Worm (Caenorhabditis elegans): ENCODE results near the gene nas-3.
"Not testable (repeated sequence)": the region's sequence is repeated elsewhere in the genome, so short reads cannot be mapped to it uniquely, and the experiment has no call there.

Gene nas-3

ce11 chrV:9477863-9478262 is at the start of gene nas-3:
Gene nas-3, plus strand, starts transcription at chrV:9478163.
- no peak for TF ChIP-seq snpc-4 (tag; optimal IDR thresholded peaks at IDR 0.05)
- TF ChIP-seq unc-62 (GFP tag; optimal IDR thresholded peaks at IDR 0.05) = no peak
- TF ChIP-seq lin-13 (GFP tag; optimal IDR thresholded peaks at IDR 0.05) = no peak
- TF ChIP-seq unc-39 (tag; optimal IDR thresholded peaks at IDR 0.05) = no peak
- TF ChIP-seq dmd-4 (tag; optimal IDR thresholded peaks at IDR 0.05) = no peak
- TF ChIP-seq nhr-77 (tag; optimal IDR thresholded peaks at IDR 0.05) = no peak
- no peak for TF ChIP-seq mbf-1 (tag; optimal IDR thresholded peaks at IDR 0.05)
- TF ChIP-seq skn-1 (tag; optimal IDR thresholded peaks at IDR 0.05) = no peak
- no peak for TF ChIP-seq peb-1 (tag; optimal IDR thresholded peaks at IDR 0.05)
- TF ChIP-seq ama-1 (optimal IDR thresholded peaks at IDR 0.05) = no peak
- no peak for TF ChIP-seq ZK546.5 (tag; optimal IDR thresholded peaks at IDR 0.05)
- TF ChIP-seq blmp-1 (tag; optimal IDR thresholded peaks at IDR 0.05; ENCODE audit: insufficient read depth) = no peak
- no peak for TF ChIP-seq ceh-82 (tag; optimal IDR thresholded peaks at IDR 0.05)
- TF ChIP-seq Y55F3AM.14 (GFP tag; optimal IDR thresholded peaks at IDR 0.05) = no peak
- TF ChIP-seq elt-3 (tag; optimal IDR thresholded peaks at IDR 0.05) = no peak
- TF ChIP-seq F13H6.1 (tag; optimal IDR thresholded peaks at IDR 0.05) = no peak

ce11 chrV:9439315-9440002 is 38.5 kb upstream of the nas-3 start, which contains the start of gene Y54B9A.1:
Gene Y54B9A.1, minus strand, starts transcription at chrV:9439549.
- TF ChIP-seq ZK546.5, ceh-82, nhr-11 (tag; optimal IDR thresholded peaks at IDR 0.05): not testable (repeated sequence)

ce11 chrV:9440003-9440319 is 38.0 kb upstream of the nas-3 start:
- TF ChIP-seq zag-1 (tag; optimal IDR thresholded peaks at IDR 0.05) (no peak), lin-11 (tag; optimal IDR thresholded peaks at IDR 0.05) (no peak), snpc-4 (tag; optimal IDR thresholded peaks at IDR 0.05) (peak; percentile 7)

- TF ChIP-seq crh-2 (tag; optimal IDR thresholded peaks at IDR 0.05) (no peak), Y55F3AM.14 (GFP tag; optimal IDR thresholded peaks at IDR 0.05) (no peak), skn-1 (tag; optimal IDR thresholded peaks at IDR 0.05) (no peak), unc-62 (GFP tag; optimal IDR thresholded peaks at IDR 0.05) (no peak), ztf-1 (GFP tag; conservative IDR thresholded peaks at IDR 0.05) (no peak), mbf-1 (tag; optimal IDR thresholded peaks at IDR 0.05) (no peak), unc-55 (GFP tag; optimal IDR thresholded peaks at IDR 0.05) (no peak), nhr-23 (tag; optimal IDR thresholded peaks at IDR 0.05) (no peak), elt-1 (tag; optimal IDR thresholded peaks at IDR 0.05) (no peak), alr-1 (tag; optimal IDR thresholded peaks at IDR 0.05) (no peak), sma-3 (GFP tag; optimal IDR thresholded peaks at IDR 0.05) (no peak), blmp-1 (tag; optimal IDR thresholded peaks at IDR 0.05; ENCODE audit: insufficient read depth) (no peak), nhr-129 (tag; optimal IDR thresholded peaks at IDR 0.05) (no peak)
These were observed 36.9 kb upstream of the nas-3 start for ce11 chrV:9441046-9441445.

ce11 chrV:9442471-9442870 is 35.5 kb upstream of the nas-3 start:
- TF ChIP-seq C34F6.9 (tag; optimal IDR thresholded peaks at IDR 0.05) (no peak), nhr-129 (tag; optimal IDR thresholded peaks at IDR 0.05) (peak; percentile 7), sma-9 (GFP tag; optimal IDR thresholded peaks at IDR 0.05) (peak; percentile 38), sma-9 (tag; optimal IDR thresholded peaks at IDR 0.05) (no peak), sma-3 (GFP tag; optimal IDR thresholded peaks at IDR 0.05) (no peak), unc-55 (GFP tag; optimal IDR thresholded peaks at IDR 0.05) (peak; percentile 26), F13H6.1 (tag; optimal IDR thresholded peaks at IDR 0.05) (peak; percentile 10)

- TF ChIP-seq egl-27 (tag; optimal IDR thresholded peaks at IDR 0.05) = no peak
- TF ChIP-seq crh-2 (tag; optimal IDR thresholded peaks at IDR 0.05) = peak; percentile 49
- peak; percentile 8 for TF ChIP-seq skn-1 (tag; optimal IDR thresholded peaks at IDR 0.05)
- no peak for TF ChIP-seq Y55F3AM.14 (GFP tag; optimal IDR thresholded peaks at IDR 0.05)
- TF ChIP-seq mab-5 (tag; optimal IDR thresholded peaks at IDR 0.05) = no peak
- no peak for TF ChIP-seq sem-4 (tag; optimal IDR thresholded peaks at IDR 0.05)
- TF ChIP-seq ama-1 (optimal IDR thresholded peaks at IDR 0.05) = no peak
- no peak for TF ChIP-seq blmp-1 (tag; optimal IDR thresholded peaks at IDR 0.05; ENCODE audit: insufficient read depth)
- TF ChIP-seq unc-55 (GFP tag; optimal IDR thresholded peaks at IDR 0.05) = no peak
- TF ChIP-seq F13H6.1 (tag; optimal IDR thresholded peaks at IDR 0.05) = peak; percentile 46
- TF ChIP-seq ZK546.5 (tag; optimal IDR thresholded peaks at IDR 0.05) = no peak
- peak; percentile 92 for TF ChIP-seq fos-1 (tag; optimal IDR thresholded peaks at IDR 0.05)
- peak; percentile 35 for TF ChIP-seq gmeb-1 (tag; optimal IDR thresholded peaks at IDR 0.05)
- peak; percentile 67 for TF ChIP-seq sma-9 (GFP tag; optimal IDR thresholded peaks at IDR 0.05)
- no peak for TF ChIP-seq sma-9 (tag; optimal IDR thresholded peaks at IDR 0.05)
- TF ChIP-seq nhr-23 (tag; optimal IDR thresholded peaks at IDR 0.05) = no peak
- no peak for TF ChIP-seq snpc-4 (tag; optimal IDR thresholded peaks at IDR 0.05)
These were observed 34.9 kb upstream of the nas-3 start for ce11 chrV:9443109-9443508.
